Fruit fly (Drosophila melanogaster) whole organism, prepupa: ENCODE data around the gene Mcad.

Experiments used
- CG11902 ChIP-seq: fragments of 200-800 bp; sonication (Bioruptor generic); optimal IDR thresholded peaks from 3 replicates; lab custom pipeline; 2016; ENCODE audit warnings: missing biosample characterization, missing genetic modification characterization
- CG32006 ChIP-seq: fragments of 200-800 bp; sonication (Bioruptor generic); optimal IDR thresholded peaks from 3 replicates; lab custom pipeline; 2017; ENCODE audit warnings: missing biosample characterization, mild to moderate bottlenecking, missing genetic modification characterization
- CG3919 ChIP-seq: fragments of 200-800 bp; sonication (Bioruptor generic); optimal IDR thresholded peaks from 3 replicates; lab custom pipeline; 2016; ENCODE audit warnings: missing biosample characterization, missing genetic modification characterization
- CG6276 ChIP-seq: fragments of 200-800 bp; sonication (Bioruptor generic); optimal IDR thresholded peaks from 2 replicates; lab custom pipeline; 2017; ENCODE audit warnings: missing biosample characterization, mild to moderate bottlenecking, missing genetic modification characterization
- CG8632 ChIP-seq: fragments of 200-800 bp; sonication (Bioruptor generic); optimal IDR thresholded peaks from 3 replicates; lab custom pipeline; 2016; ENCODE audit warnings: missing biosample characterization, missing genetic modification characterization
- Gug ChIP-seq: fragments of 200-800 bp; sonication (Bioruptor generic); IDR thresholded peaks from 2 replicates; pipeline ENCODE4 v1.3.6; 2022; ENCODE audit warnings: missing biosample characterization, missing genetic modification characterization

dm6 chr3L:7743741-7744140, 24.6 kb downstream of the Mcad start:
- TF ChIP-seq CG11902 (GFP tag; lab: Kevin White, UChicago): no peak
- TF ChIP-seq CG8632: no peak
- no peak for TF ChIP-seq CG3919
- no peak for TF ChIP-seq CG32006
- TF ChIP-seq Gug (GFP tag; lab: Robert Waterston, UW): no peak
- TF ChIP-seq CG6276: no peak
